Worm (Caenorhabditis elegans): ENCODE results near the gene Y77E11A.8.

Y77E11A.8 gene

DNA sequence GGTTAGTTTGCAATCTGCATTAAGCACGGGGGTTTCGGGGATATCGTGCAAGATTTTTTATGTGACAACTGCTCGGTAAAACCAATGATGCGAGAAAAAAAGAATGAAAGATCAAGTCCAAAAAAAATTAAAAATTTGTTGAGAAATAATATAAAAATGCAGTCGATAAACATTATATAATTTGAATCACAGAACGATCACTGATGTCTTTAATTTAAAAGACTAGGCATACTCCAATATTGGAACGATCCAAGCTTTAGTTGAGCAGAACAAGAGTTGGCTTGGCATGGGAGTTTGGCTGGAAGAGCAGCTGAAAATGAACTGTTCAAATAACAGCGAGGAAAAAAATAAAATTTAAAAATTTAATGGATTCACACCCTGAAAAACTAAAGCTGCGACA lies 2.4 kb upstream of the Y77E11A.8 start, which contains the start of gene clec-171:
TSS of gene clec-171 (minus strand) at position 101 of the 400 bp plus-strand sequence.
- no peak for TF ChIP-seq ceh-9 (tag; optimal IDR thresholded peaks at IDR 0.05)

DNA sequence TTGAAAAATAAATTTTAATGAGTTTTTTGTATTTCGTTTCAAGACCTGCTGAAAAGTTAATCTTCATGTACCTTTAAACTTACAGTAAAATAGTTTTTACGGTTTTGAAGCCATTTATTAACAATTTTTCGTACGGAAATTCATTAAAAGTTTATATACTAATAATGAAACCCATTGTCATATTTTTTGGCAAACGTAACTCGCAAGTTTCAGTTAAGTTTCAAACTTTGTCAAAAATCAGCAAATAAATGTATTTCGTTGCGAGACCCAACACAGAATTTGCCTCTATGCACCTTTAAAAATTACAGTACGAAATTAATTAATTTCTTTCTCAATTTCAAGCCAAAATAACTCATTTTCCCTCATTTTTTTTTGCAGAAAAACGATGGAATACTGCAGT lies 4.3 kb downstream of the Y77E11A.8 start, which contains the start of gene jtr-1:
TSS of gene jtr-1 (plus strand) at position 327 of the 400 bp plus-strand sequence.
- no peak for TF ChIP-seq ceh-16 (tag; optimal IDR thresholded peaks at IDR 0.05)
- no peak for TF ChIP-seq lsy-12 (tag; optimal IDR thresholded peaks at IDR 0.05)
- no peak for TF ChIP-seq tbx-2 (tag; optimal IDR thresholded peaks at IDR 0.05)

DNA sequence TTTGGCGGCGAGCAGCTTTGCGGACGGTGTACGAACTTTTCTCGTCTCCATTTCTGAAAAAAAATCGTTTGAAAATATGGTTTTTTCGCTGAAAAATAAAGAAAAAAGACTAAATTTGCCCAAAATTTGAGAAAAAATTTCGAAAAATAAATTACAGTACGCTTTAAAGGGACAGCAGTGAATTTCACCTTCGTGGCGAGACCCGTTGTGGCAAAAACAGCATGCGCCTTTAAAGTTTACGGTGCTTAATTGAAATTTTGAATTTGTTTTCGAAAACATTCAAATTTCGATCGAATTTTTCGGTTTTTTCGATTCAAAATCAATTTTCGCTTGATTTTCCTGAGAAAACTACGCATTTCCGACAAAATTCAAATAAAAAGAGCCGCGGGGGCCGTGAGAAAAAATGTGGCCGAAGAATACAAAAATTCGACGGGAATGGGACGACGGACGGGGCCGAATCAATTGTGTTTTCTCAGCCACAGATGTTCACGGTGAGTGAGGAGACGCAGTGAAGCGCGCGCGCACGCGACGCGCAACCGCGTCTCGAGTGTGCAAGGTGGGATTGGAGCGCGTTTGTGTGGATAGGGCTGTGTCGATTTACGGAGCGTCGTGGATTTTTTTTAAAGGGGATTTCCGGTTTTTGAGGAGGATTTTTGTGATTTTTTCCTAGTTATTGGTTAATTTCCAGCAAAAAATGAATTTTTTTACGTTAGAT lies 4.9 kb downstream of the Y77E11A.8 start, which contains the start of gene Y77E11A.7:
TSS of gene Y77E11A.7 (minus strand) at position 55 of the 715 bp plus-strand sequence.
- no peak for TF ChIP-seq jun-1 (tag; optimal IDR thresholded peaks at IDR 0.05)
- TF ChIP-seq mdl-1 (tag; optimal IDR thresholded peaks at IDR 0.05) = peak; percentile 60
- no peak for TF ChIP-seq ceh-82 (tag; optimal IDR thresholded peaks at IDR 0.05)
- TF ChIP-seq skn-1 (tag; optimal IDR thresholded peaks at IDR 0.05) = peak; percentile 70
- TF ChIP-seq R02D3.7 (tag; optimal IDR thresholded peaks at IDR 0.05) = peak; percentile 96
- TF ChIP-seq egl-5 (tag; optimal IDR thresholded peaks at IDR 0.05) = peak; percentile 76
- TF ChIP-seq egl-27 (tag; optimal IDR thresholded peaks at IDR 0.05) = peak; percentile 50
- peak; percentile 95 for TF ChIP-seq nfya-1 (tag; optimal IDR thresholded peaks at IDR 0.05; ENCODE audit: insufficient read depth)
- peak; percentile 94 for TF ChIP-seq hmg-11 (tag; optimal IDR thresholded peaks at IDR 0.05)
- peak; percentile 79 for TF ChIP-seq pqm-1 (tag; optimal IDR thresholded peaks at IDR 0.05)
- TF ChIP-seq unc-62 (GFP tag; optimal IDR thresholded peaks at IDR 0.05) = no peak
- peak; percentile 99 for TF ChIP-seq lin-15B (tag; optimal IDR thresholded peaks at IDR 0.05)
- no peak for TF ChIP-seq daf-12 (tag; optimal IDR thresholded peaks at IDR 0.05)
- TF ChIP-seq ceh-28 (tag; optimal IDR thresholded peaks at IDR 0.05) = peak; percentile 75
- TF ChIP-seq elt-3 (tag; optimal IDR thresholded peaks at IDR 0.05) = no peak
- TF ChIP-seq ama-1 (optimal IDR thresholded peaks at IDR 0.05) = peak; percentile 46
- TF ChIP-seq nhr-237 (tag; optimal IDR thresholded peaks at IDR 0.05) = no peak
- TF ChIP-seq elt-1 (tag; optimal IDR thresholded peaks at IDR 0.05) = peak; percentile 26
- TF ChIP-seq pha-4 (tag; optimal IDR thresholded peaks at IDR 0.05) = peak; percentile 92
- peak; percentile 86 for TF ChIP-seq nhr-23 (tag; optimal IDR thresholded peaks at IDR 0.05)
- peak; percentile 54 for TF ChIP-seq nhr-11 (tag; optimal IDR thresholded peaks at IDR 0.05)
- TF ChIP-seq snpc-4 (tag; optimal IDR thresholded peaks at IDR 0.05) = peak; percentile 89
- no peak for TF ChIP-seq ceh-9 (tag; optimal IDR thresholded peaks at IDR 0.05)
- TF ChIP-seq nhr-76 (tag; optimal IDR thresholded peaks at IDR 0.05) = no peak
- no peak for TF ChIP-seq ceh-16 (tag; optimal IDR thresholded peaks at IDR 0.05)
- peak; percentile 100 for TF ChIP-seq lin-39 (tag; optimal IDR thresholded peaks at IDR 0.05)
- peak; percentile 56 for TF ChIP-seq lsy-12 (tag; optimal IDR thresholded peaks at IDR 0.05)
- TF ChIP-seq elt-2 (tag; optimal IDR thresholded peaks at IDR 0.05) = peak; percentile 61
- TF ChIP-seq nhr-25 (tag; optimal IDR thresholded peaks at IDR 0.05) = peak; percentile 91
- TF ChIP-seq ztf-4 (tag; optimal IDR thresholded peaks at IDR 0.05) = peak; percentile 47
- TF ChIP-seq tbx-2 (tag; optimal IDR thresholded peaks at IDR 0.05) = peak; percentile 17
- TF ChIP-seq fkh-10 (GFP tag; optimal IDR thresholded peaks at IDR 0.05) = peak; percentile 55

DNA sequence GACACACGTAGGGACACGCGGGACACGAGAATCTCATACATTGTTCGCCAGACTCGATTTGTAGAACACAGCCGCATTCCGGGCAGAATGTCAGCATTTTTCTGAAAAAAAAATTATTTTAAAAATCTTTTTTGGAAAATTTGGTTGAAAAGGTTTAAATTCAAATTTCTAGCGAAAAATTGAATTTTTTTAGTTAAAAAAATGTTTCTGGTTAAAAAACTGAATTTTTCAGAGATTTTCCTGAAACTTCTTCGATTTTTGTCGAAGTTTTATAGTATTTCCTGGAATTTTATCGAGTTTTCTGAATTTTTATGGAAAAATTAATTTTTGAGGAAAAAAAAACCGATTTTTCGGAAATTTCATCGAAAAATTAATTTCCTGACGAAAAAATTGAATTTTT lies 14.9 kb downstream of the Y77E11A.8 start, which contains the start of gene rpc-11:
TSS of gene rpc-11 (minus strand) at position 101 of the 400 bp plus-strand sequence.
- TF ChIP-seq nhr-67 (tag; optimal IDR thresholded peaks at IDR 0.05) (no peak), jun-1 (tag; optimal IDR thresholded peaks at IDR 0.05) (no peak), nhr-23 (tag; optimal IDR thresholded peaks at IDR 0.05) (no peak), fkh-2 (tag; optimal IDR thresholded peaks at IDR 0.05) (no peak)

DNA sequence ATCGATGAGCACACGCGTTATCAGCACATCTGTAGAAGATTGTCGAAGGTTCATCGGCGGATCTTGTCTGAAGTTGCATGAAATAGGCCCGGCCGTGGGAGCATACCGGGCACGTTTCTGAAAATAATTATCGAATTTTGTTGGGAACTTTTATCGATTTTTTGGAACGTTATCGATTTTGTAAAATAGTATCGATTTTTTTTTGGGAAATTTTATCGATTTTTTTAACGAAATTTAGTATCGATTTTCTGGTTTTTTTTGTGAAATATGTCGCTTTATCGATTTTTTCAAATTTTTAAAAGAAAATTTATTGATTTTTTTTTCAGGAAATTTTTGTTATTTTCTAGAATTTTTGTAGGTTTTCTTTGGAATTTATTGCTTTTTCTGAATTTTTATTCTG lies 16.1 kb downstream of the Y77E11A.8 start:
- no peak for TF ChIP-seq pha-4 (tag; optimal IDR thresholded peaks at IDR 0.05)
- no peak for TF ChIP-seq elt-2 (tag; optimal IDR thresholded peaks at IDR 0.05)
- TF ChIP-seq nhr-28 (tag; optimal IDR thresholded peaks at IDR 0.05) = no peak
- no peak for TF ChIP-seq R02D3.7 (tag; optimal IDR thresholded peaks at IDR 0.05)
- TF ChIP-seq nhr-237 (tag; optimal IDR thresholded peaks at IDR 0.05) = no peak
- TF ChIP-seq nhr-25 (tag; optimal IDR thresholded peaks at IDR 0.05) = no peak
- peak; percentile 93 for TF ChIP-seq ceh-28 (tag; optimal IDR thresholded peaks at IDR 0.05)
- no peak for TF ChIP-seq nhr-23 (tag; optimal IDR thresholded peaks at IDR 0.05)

All from whole organism, L3 larva.